Worm (Caenorhabditis elegans): ENCODE data around the gene fbxa-86.

fbxa-86 gene

DNA sequence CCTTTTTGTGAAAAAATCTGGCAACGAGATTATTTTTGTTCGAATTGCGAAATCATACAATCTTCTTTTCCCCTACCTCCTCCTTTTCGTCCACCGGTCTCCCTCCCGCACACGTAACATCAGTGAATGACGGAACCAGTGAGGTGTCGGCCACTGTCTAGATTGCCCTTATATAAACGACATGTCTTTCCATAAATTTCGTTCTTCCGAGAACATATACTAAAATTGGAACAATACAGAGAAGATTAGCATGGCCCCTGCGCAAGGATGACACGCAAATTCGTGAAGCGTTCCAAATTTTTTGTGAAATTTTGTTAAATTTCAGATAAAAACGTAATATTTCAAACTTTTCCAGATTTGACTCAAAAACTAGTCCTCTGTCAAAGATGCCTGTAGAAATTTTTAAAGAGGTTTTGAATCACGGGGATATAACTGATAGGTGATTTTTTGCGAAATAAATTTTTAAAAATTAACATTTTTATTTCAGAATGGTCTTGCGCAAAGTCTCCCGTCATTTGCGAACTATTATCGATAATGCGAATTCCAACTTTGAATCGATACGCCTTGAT lies 7.0 kb downstream of the fbxa-86 start:
- TF ChIP-seq nhr-90 (tag; optimal IDR thresholded peaks at IDR 0.05) (peak; percentile 31), F57A8.1 (GFP tag; optimal IDR thresholded peaks at IDR 0.05) (no peak), ztf-18 (tag; optimal IDR thresholded peaks at IDR 0.05) (peak; percentile 69), snpc-1.3 (tag; optimal IDR thresholded peaks at IDR 0.05; ENCODE audit: insufficient read depth) (peak; percentile 59), egl-44 (GFP tag; IDR thresholded peaks at IDR 0.05) (peak; percentile 39; the same call in 1 of the 2 replicates), nhr-179 (tag; optimal IDR thresholded peaks at IDR 0.05) (no peak), C17E4.6 (GFP tag; IDR thresholded peaks at IDR 0.05) (peak; percentile 48; the same call in 1 of the 2 replicates), ZK185.1 (tag; optimal IDR thresholded peaks at IDR 0.05; ENCODE audit: poor library complexity, severe bottlenecking) (peak; percentile 19), F49E8.2 (tag; optimal IDR thresholded peaks at IDR 0.05; ENCODE audit: insufficient read depth) (peak; percentile 71), nhr-27 (tag; optimal IDR thresholded peaks at IDR 0.05) (no peak), madf-6 (GFP tag; IDR thresholded peaks at IDR 0.05) (no peak; the same call in 1 of the 2 replicates), hlh-12 (tag; optimal IDR thresholded peaks at IDR 0.05) (peak; percentile 56), fkh-3 (tag; optimal IDR thresholded peaks at IDR 0.05) (peak; percentile 45), ceh-40 (GFP tag; IDR thresholded peaks at IDR 0.05) (peak; percentile 65; the same call in 1 of the 2 replicates), hmg-1.2 (GFP tag; IDR thresholded peaks at IDR 0.05) (peak; percentile 80), bed-1 (GFP tag; IDR thresholded peaks at IDR 0.05) (no peak), tbp1 (GFP tag; optimal IDR thresholded peaks at IDR 0.05) (peak; percentile 83), die-1 (tag; optimal IDR thresholded peaks at IDR 0.05) (peak; percentile 73), mes-4 (tag; optimal IDR thresholded peaks at IDR 0.05) (peak; percentile 47), ztf-26 (tag; optimal IDR thresholded peaks at IDR 0.05) (peak; percentile 22), Y56A3A.18 (GFP tag; IDR thresholded peaks at IDR 0.05) (peak; percentile 93), pha-4 (tag; optimal IDR thresholded peaks at IDR 0.05) (no peak), ceh-27 (GFP tag; optimal IDR thresholded peaks at IDR 0.05) (no peak), F33H1.4 (GFP tag; IDR thresholded peaks at IDR 0.05) (peak; percentile 46), him-1 (tag; optimal IDR thresholded peaks at IDR 0.05) (peak; percentile 37), rpc-1 (optimal IDR thresholded peaks at IDR 0.05) (peak; percentile 85), rpc-1 (tag; optimal IDR thresholded peaks at IDR 0.05) (peak; percentile 84), hmg-20 (GFP tag; IDR thresholded peaks at IDR 0.05) (peak; percentile 73), snpc-3.4 (tag; optimal IDR thresholded peaks at IDR 0.05) (peak; percentile 90), ztf-22 (GFP tag; optimal IDR thresholded peaks at IDR 0.05) (no peak), mxl-1 (tag; optimal IDR thresholded peaks at IDR 0.05) (peak; percentile 30), lin-40 (tag; optimal IDR thresholded peaks at IDR 0.05) (no peak), dox-1 (GFP tag; IDR thresholded peaks at IDR 0.05) (no peak; the same call in 1 of the 2 replicates), chd-7 (tag; optimal IDR thresholded peaks at IDR 0.05) (no peak), B0261.1 (tag; optimal IDR thresholded peaks at IDR 0.05) (peak; percentile 61), egl-18 (GFP tag; IDR thresholded peaks at IDR 0.05) (no peak), unc-130 (GFP tag; optimal IDR thresholded peaks at IDR 0.05) (no peak), madf-10 (tag; optimal IDR thresholded peaks at IDR 0.05) (peak; percentile 18), nhr-120 (GFP tag; IDR thresholded peaks at IDR 0.05) (0 out of 2 replicates have a peak, but pooled peaks have one; percentile 49), bed-2 (GFP tag; IDR thresholded peaks at IDR 0.05) (no peak), F57C9.4 (tag; optimal IDR thresholded peaks at IDR 0.05) (no peak), attf-6 (GFP tag; IDR thresholded peaks at IDR 0.05) (peak; percentile 89), ccch-3 (GFP tag; optimal IDR thresholded peaks at IDR 0.05) (no peak), aptf-2 (GFP tag; conservative IDR thresholded peaks at IDR 0.05) (no peak), snpc-4 (GFP tag; optimal IDR thresholded peaks at IDR 0.05) (peak; percentile 91), snpc-4 (tag; optimal IDR thresholded peaks at IDR 0.05) (peak; percentile 95 to 99 (median 98)), snpc-1.1 (tag; optimal IDR thresholded peaks at IDR 0.05; ENCODE audit: insufficient read depth) (peak; percentile 92), T07F8.4 (tag; optimal IDR thresholded peaks at IDR 0.05) (peak; percentile 45)
